Worm (Caenorhabditis elegans): ENCODE measurements around the gene R160.12.

- TF ChIP-seq zag-1 (tag; optimal IDR thresholded peaks at IDR 0.05) = no peak
- TF ChIP-seq C34B4.2 (tag; optimal IDR thresholded peaks at IDR 0.05) = no peak
- no peak for TF ChIP-seq ztf-11 (tag; optimal IDR thresholded peaks at IDR 0.05)
- no peak for TF ChIP-seq dpl-1 (GFP tag; optimal IDR thresholded peaks at IDR 0.05)
These were observed 20.1 kb downstream of the R160.12 start, which contains the start of gene F14H12.6 for ce11 chrX:4357467-4357866.

Data from whole organism, L1 larva.